Fruit fly (Drosophila melanogaster) whole organism, adult: ENCODE measurements around the gene Sf3b3.

Source experiments
- CG1620 ChIP-seq: fragments of 200-800 bp; sonication (Bioruptor generic); optimal IDR thresholded peaks from 2 replicates; lab custom pipeline; 2016; ENCODE audit warnings: missing biosample characterization, missing genetic modification characterization
- CG33017 ChIP-seq: fragments of 200-800 bp; sonication (Bioruptor generic); optimal IDR thresholded peaks from 2 replicates; lab custom pipeline; 2018; ENCODE audit warnings: missing biosample characterization, mild to moderate bottlenecking, missing genetic modification characterization, moderate library complexity
- CG7045 ChIP-seq: fragments of 200-800 bp; sonication (Bioruptor generic); optimal IDR thresholded peaks from 2 replicates; lab custom pipeline; 2017; ENCODE audit warnings: missing biosample characterization, mild to moderate bottlenecking, missing genetic modification characterization
- Mnt ChIP-seq: fragments of 200-800 bp; sonication (Bioruptor generic); optimal IDR thresholded peaks from 2 replicates; lab custom pipeline; 2016; ENCODE audit warnings: missing biosample characterization, mild to moderate bottlenecking, missing genetic modification characterization
- cic ChIP-seq: fragments of 200-800 bp; sonication (Bioruptor generic); optimal IDR thresholded peaks from 2 replicates; lab custom pipeline; 2017; ENCODE audit warnings: missing biosample characterization, mild to moderate bottlenecking, missing genetic modification characterization, moderate library complexity
- cnc ChIP-seq, 2 experiments: fragments of >200 bp; optimal IDR thresholded peaks; 2 replicates each; lab custom pipeline; 2017
- kay ChIP-seq: fragments of 200-800 bp; sonication (Bioruptor generic); peaks from one replicate; lab custom pipeline; 2016; ENCODE audit warnings: missing biosample characterization, missing genetic modification characterization, borderline replicate concordance
- tj ChIP-seq: fragments of 200-800 bp; sonication (Bioruptor generic); optimal IDR thresholded peaks from 3 replicates; lab custom pipeline; 2017; ENCODE audit warnings: missing biosample characterization, mild to moderate bottlenecking, missing genetic modification characterization, moderate library complexity

DNA sequence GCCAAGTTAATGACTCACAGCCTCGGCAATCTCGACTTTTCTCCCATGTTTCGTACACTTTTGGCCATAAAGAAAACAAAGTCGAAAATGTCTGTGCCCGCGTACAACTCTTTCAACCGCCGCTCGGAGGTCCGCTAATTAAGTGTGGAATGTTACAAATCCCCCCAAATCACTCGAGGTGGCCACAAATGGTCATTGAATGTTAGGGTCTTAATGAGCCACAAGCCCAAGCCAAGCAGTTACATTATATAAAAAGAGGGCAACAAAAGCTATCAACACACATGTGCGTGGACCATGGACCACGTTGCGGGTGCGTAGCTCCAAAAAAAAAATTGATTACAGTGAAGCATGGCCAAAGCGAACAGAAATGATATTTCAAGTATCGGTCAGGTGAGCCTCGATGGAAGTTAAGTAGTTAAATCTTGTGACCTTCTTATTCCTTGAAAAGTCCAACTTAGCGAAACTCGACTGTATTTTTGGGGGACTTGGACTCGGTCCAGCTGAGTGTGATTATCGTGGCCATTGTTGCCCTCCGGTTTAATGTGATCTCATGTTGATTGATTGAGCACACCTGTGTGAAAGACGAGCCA lies 13.8 kb downstream of the Sf3b3 start:
- TF ChIP-seq CG33017 (tag; lab: Kevin White, UChicago) = no peak
- no peak for TF ChIP-seq cnc (optimal IDR thresholded peaks at IDR 0.05; lab: Kevin White, UChicago)
- TF ChIP-seq tj = no peak
- no peak for TF ChIP-seq CG7045 (GFP tag; lab: Kevin White, UChicago)
- no peak for TF ChIP-seq CG1620
- TF ChIP-seq Mnt (GFP tag; lab: Kevin White, UChicago) = no peak
- no peak for TF ChIP-seq kay (GFP tag; lab: Kevin White, UChicago)
- no peak for TF ChIP-seq cic
